Worm (Caenorhabditis elegans): ENCODE results near the gene Y54G2A.76.
A peak's percentile ranks its signal among the peaks of the same experiment; 100 is the strongest.

Y54G2A.76 gene

DNA sequence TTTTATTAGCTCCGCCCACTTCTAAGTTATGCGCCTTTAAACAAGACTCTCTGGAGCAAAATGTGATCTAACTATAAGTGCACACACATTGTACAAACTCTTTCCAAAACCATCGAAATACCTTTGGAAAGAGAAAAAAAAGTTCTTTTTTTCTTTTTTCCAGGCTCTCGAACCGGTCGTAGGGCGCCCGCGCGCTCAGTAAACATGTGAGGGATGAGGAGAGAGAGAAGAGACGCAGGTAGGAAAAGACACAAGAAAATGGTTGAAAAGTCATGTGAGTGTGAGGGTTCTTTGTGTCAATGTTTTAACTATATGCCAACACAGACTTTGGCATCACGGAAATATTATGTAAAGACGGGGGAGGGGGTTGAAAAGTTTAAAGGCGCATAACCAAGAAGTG is 34.7 kb upstream of the Y54G2A.76 start (continued):
- TF ChIP-seq dmd-6 (GFP tag; IDR thresholded peaks at IDR 0.05): peak; percentile 78
- TF ChIP-seq arid-1 (GFP tag; conservative IDR thresholded peaks at IDR 0.05): peak; percentile 46; the same call in 1 of the 2 replicates
- 0 out of 2 replicates have a peak, but pooled peaks have one; percentile 26 for TF ChIP-seq Y75B8A.6 (GFP tag; IDR thresholded peaks at IDR 0.05)
- TF ChIP-seq D1046.2 (GFP tag; IDR thresholded peaks at IDR 0.05): no peak
- TF ChIP-seq lin-1 (GFP tag; IDR thresholded peaks at IDR 0.05): peak; percentile 15; the same call in 1 of the 2 replicates
- peak; percentile 94 for TF ChIP-seq hlh-11 (tag; optimal IDR thresholded peaks at IDR 0.05)
- TF ChIP-seq nhr-28 (tag; optimal IDR thresholded peaks at IDR 0.05): peak; percentile 94
- TF ChIP-seq nhr-48 (tag; optimal IDR thresholded peaks at IDR 0.05): no peak
- no peak for TF ChIP-seq ceh-44 (GFP tag; IDR thresholded peaks at IDR 0.05)
- peak; percentile 75 for TF ChIP-seq lin-13 (GFP tag; optimal IDR thresholded peaks at IDR 0.05)
- 0 out of 2 replicates have a peak, but pooled peaks have one; percentile 48 for TF ChIP-seq mdt-29 (GFP tag; IDR thresholded peaks at IDR 0.05)
- TF ChIP-seq nhr-42 (GFP tag; IDR thresholded peaks at IDR 0.05): 0 out of 2 replicates have a peak, but pooled peaks have one; percentile 58
- no peak for TF ChIP-seq Y5F2A.4 (GFP tag; optimal IDR thresholded peaks at IDR 0.05)
- TF ChIP-seq mxl-3 (GFP tag; optimal IDR thresholded peaks at IDR 0.05): peak; percentile 73
- TF ChIP-seq tra-1 (GFP tag; IDR thresholded peaks at IDR 0.05): no peak
- TF ChIP-seq R02D3.7 (tag; optimal IDR thresholded peaks at IDR 0.05): no peak
- TF ChIP-seq unc-130 (GFP tag; optimal IDR thresholded peaks at IDR 0.05): no peak
- TF ChIP-seq mes-2 (tag; optimal IDR thresholded peaks at IDR 0.05; ENCODE audit: poor library complexity, severe bottlenecking): peak; percentile 58
- TF ChIP-seq nhr-77 (tag; optimal IDR thresholded peaks at IDR 0.05): peak; percentile 85
- TF ChIP-seq cey-2 (tag; optimal IDR thresholded peaks at IDR 0.05; ENCODE audit: borderline replicate concordance, insufficient read depth): no peak
- no peak for TF ChIP-seq nhr-111 (GFP tag; optimal IDR thresholded peaks at IDR 0.05)
- no peak for TF ChIP-seq snpc-4 (tag; optimal IDR thresholded peaks at IDR 0.05)
- no peak for TF ChIP-seq fos-1 (tag; optimal IDR thresholded peaks at IDR 0.05)
- TF ChIP-seq daf-12 (tag; optimal IDR thresholded peaks at IDR 0.05): no peak
- no peak for TF ChIP-seq dmd-8 (GFP tag; IDR thresholded peaks at IDR 0.05)
- no peak for TF ChIP-seq F49E8.2 (tag; optimal IDR thresholded peaks at IDR 0.05; ENCODE audit: borderline replicate concordance)
- peak; percentile 31; the same call in 1 of the 2 replicates for TF ChIP-seq set-16 (GFP tag; IDR thresholded peaks at IDR 0.05)
- TF ChIP-seq F10B5.3 (tag; optimal IDR thresholded peaks at IDR 0.05): no peak
- no peak for TF ChIP-seq nhr-76 (tag; optimal IDR thresholded peaks at IDR 0.05)
- TF ChIP-seq nhr-11 (tag; optimal IDR thresholded peaks at IDR 0.05): peak; percentile 66
- no peak for TF ChIP-seq saeg-2 (GFP tag; IDR thresholded peaks at IDR 0.05)
- TF ChIP-seq tag-97 (GFP tag; IDR thresholded peaks at IDR 0.05): no peak
- TF ChIP-seq sdz-12 (GFP tag; optimal IDR thresholded peaks at IDR 0.05): no peak
- TF ChIP-seq zip-11 (GFP tag; IDR thresholded peaks at IDR 0.05): 0 out of 2 replicates have a peak, but pooled peaks have one; percentile 9
- peak; percentile 57; the same call in 1 of the 2 replicates for TF ChIP-seq egl-43 (GFP tag; IDR thresholded peaks at IDR 0.05)
- no peak for TF ChIP-seq F44E2.7 (GFP tag; IDR thresholded peaks at IDR 0.05)
- peak; percentile 28 for TF ChIP-seq dpl-1 (GFP tag; optimal IDR thresholded peaks at IDR 0.05)
- no peak for TF ChIP-seq zag-1 (tag; optimal IDR thresholded peaks at IDR 0.05)
- peak; percentile 54 for TF ChIP-seq nhr-6 (tag; optimal IDR thresholded peaks at IDR 0.05)
- TF ChIP-seq aha-1 (tag): peak; percentile 98
- TF ChIP-seq attf-4 (tag; optimal IDR thresholded peaks at IDR 0.05): no peak
- TF ChIP-seq ctbp-1 (GFP tag; IDR thresholded peaks at IDR 0.05): peak; percentile 49; the same call in 1 of the 2 replicates
- no peak for TF ChIP-seq gei-8 (GFP tag; optimal IDR thresholded peaks at IDR 0.05)
- TF ChIP-seq mdl-1 (tag; optimal IDR thresholded peaks at IDR 0.05): peak; percentile 9 to 87
- TF ChIP-seq ceh-62 (tag; optimal IDR thresholded peaks at IDR 0.05): no peak
- TF ChIP-seq lim-7 (GFP tag; IDR thresholded peaks at IDR 0.05): no peak
- peak; percentile 82 for TF ChIP-seq hmg-1.1 (GFP tag; IDR thresholded peaks at IDR 0.05)
- TF ChIP-seq ztf-7 (tag; optimal IDR thresholded peaks at IDR 0.05): no peak
- no peak for TF ChIP-seq mxl-2 (GFP tag; conservative IDR thresholded peaks at IDR 0.05)
- TF ChIP-seq dmd-9 (GFP tag; IDR thresholded peaks at IDR 0.05): no peak
- TF ChIP-seq fkh-10 (GFP tag; optimal IDR thresholded peaks at IDR 0.05): no peak
- TF ChIP-seq vab-7 (GFP tag; IDR thresholded peaks at IDR 0.05): no peak

All from whole organism, L4 larva.